Worm (Caenorhabditis elegans) whole organism, L2 larva: ENCODE data around the gene dpy-6.

Experiments used
- nhr-11 ChIP-seq: fragments of 150-350 bp; optimal IDR thresholded peaks from 2 replicates; lab custom pipeline; 2014; ENCODE audit warnings: missing biosample characterization, missing genetic modification characterization
- nhr-12 ChIP-seq: fragments of 150-350 bp; optimal IDR thresholded peaks from 2 replicates; lab custom pipeline; 2014; ENCODE audit warnings: missing biosample characterization, missing genetic modification characterization
- nhr-6 ChIP-seq: fragments of 150-350 bp; optimal IDR thresholded peaks from 2 replicates; lab custom pipeline; 2014; ENCODE audit warnings: missing biosample characterization, missing genetic modification characterization

- TF ChIP-seq nhr-6 (tag; lab: Kevin White, UChicago), result no peak
- no peak for TF ChIP-seq nhr-11 (tag; lab: Kevin White, UChicago)
- TF ChIP-seq nhr-12 (tag; lab: Kevin White, UChicago), result no peak
These were observed 27.0 kb downstream of the dpy-6 start, which contains the start of gene F08F1.3 for ce11 chrX:8428319-8428888.
